Worm (Caenorhabditis elegans) whole organism, early embryonic: ENCODE data around the gene T02C12.5.

Experiments
- B0310.2 ChIP-seq: sonication (generic microtip); optimal IDR thresholded peaks from 2 replicates; lab custom pipeline; 2016; ENCODE audit warnings: mild to moderate bottlenecking, missing genetic modification characterization, missing compliant biosample characterization
- F13C5.2 ChIP-seq: sonication (generic microtip); optimal IDR thresholded peaks from 2 replicates; lab custom pipeline; 2017; ENCODE audit warnings: mild to moderate bottlenecking, missing genetic modification characterization, inconsistent platforms, missing compliant biosample characterization
- aly-1 ChIP-seq: sonication (generic microtip); optimal IDR thresholded peaks from 2 replicates; lab custom pipeline; 2016; ENCODE audit warnings: missing genetic modification characterization, missing compliant biosample characterization
- ama-1 ChIP-seq: fragments of 150-350 bp; optimal IDR thresholded peaks from 2 replicates; lab custom pipeline; 2014
- ceh-13 ChIP-seq: fragments of 200-800 bp; sonication (Bioruptor generic); optimal IDR thresholded peaks from 2 replicates; lab custom pipeline; 2018; ENCODE audit warnings: mild to moderate bottlenecking, missing genetic modification characterization, missing compliant biosample characterization
- ceh-36 ChIP-seq: sonication (generic microtip); optimal IDR thresholded peaks from 2 replicates; lab custom pipeline; 2016; ENCODE audit warnings: missing genetic modification characterization, inconsistent platforms, missing compliant biosample characterization
- ets-7 ChIP-seq: sonication (generic microtip); optimal IDR thresholded peaks from 2 replicates; lab custom pipeline; 2016; ENCODE audit warnings: missing genotype, missing genetic modification characterization, missing compliant biosample characterization
- flt-1 ChIP-seq: fragments of 200-800 bp; sonication (Bioruptor generic); IDR thresholded peaks from 2 replicates; pipeline ENCODE4 v1.3.6; 2022; ENCODE audit warnings: missing genetic modification characterization, missing compliant biosample characterization
- hmbx-1 ChIP-seq: sonication (generic microtip); optimal IDR thresholded peaks from 2 replicates; lab custom pipeline; 2016; ENCODE audit warnings: mild to moderate bottlenecking, missing genetic modification characterization, missing compliant biosample characterization
- hmg-4 ChIP-seq: fragments of 200-800 bp; sonication (Bioruptor generic); optimal IDR thresholded peaks from 2 replicates; lab custom pipeline; 2018; ENCODE audit warnings: mild to moderate bottlenecking, missing genetic modification characterization, missing compliant biosample characterization
- hnd-1 ChIP-seq: sonication (generic microtip); optimal IDR thresholded peaks from 2 replicates; lab custom pipeline; 2016; ENCODE audit warnings: missing genetic modification characterization, missing compliant biosample characterization
- pes-1 ChIP-seq: fragments of 200-800 bp; sonication (Bioruptor generic); IDR thresholded peaks from 2 replicates; pipeline ENCODE4 v1.3.6; 2022; ENCODE audit warnings: missing genetic modification reagents, missing genetic modification characterization, missing compliant biosample characterization
- scrt-1 ChIP-seq: fragments of 200-800 bp; sonication (Bioruptor generic); IDR thresholded peaks from 2 replicates; pipeline ENCODE4 v1.3.6; 2022; ENCODE audit warnings: missing genetic modification characterization, missing compliant biosample characterization
- sea-1 ChIP-seq: fragments of 200-800 bp; sonication (Bioruptor generic); conservative IDR thresholded peaks from 2 replicates; pipeline ENCODE4 v1.3.6; 2022; ENCODE audit warnings: missing genetic modification characterization, missing compliant biosample characterization
- tbx-11 ChIP-seq: fragments of 200-800 bp; sonication (Bioruptor generic); IDR thresholded peaks from 2 replicates; pipeline ENCODE4 v1.3.6; 2022; ENCODE audit warnings: missing genetic modification characterization, missing compliant biosample characterization
- tbx-37 ChIP-seq: fragments of 200-800 bp; sonication (Bioruptor generic); conservative IDR thresholded peaks from 2 replicates; pipeline ENCODE4 v1.3.6; 2022; ENCODE audit warnings: missing genetic modification reagents, missing genetic modification characterization, missing compliant biosample characterization
- tra-4 ChIP-seq: sonication (generic microtip); optimal IDR thresholded peaks from 2 replicates; lab custom pipeline; 2017; ENCODE audit warnings: missing genetic modification characterization, missing compliant biosample characterization

Gene T02C12.5

DNA sequence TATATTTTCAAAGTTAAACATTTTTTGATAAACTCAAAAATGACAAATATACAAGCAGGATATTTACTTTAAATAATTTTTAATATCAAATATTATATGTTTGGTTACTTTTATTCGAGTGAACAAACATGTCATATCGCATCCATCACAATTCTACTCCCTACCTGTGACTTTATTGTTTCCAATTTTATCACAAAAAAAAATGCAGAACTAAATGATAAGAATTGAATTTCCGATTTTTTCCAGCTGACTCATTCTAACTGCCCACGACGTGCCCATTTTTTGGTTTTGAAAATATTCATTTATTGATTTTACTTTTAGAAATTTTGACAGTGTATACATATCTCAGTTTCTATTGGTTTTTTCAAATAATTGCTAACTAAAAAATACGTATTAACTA is 17.0 kb downstream of the T02C12.5 start:
- TF ChIP-seq pes-1 (GFP tag; lab: Robert Waterston, UW) (no peak), flt-1 (GFP tag; lab: Robert Waterston, UW) (no peak), ama-1 (lab: Kevin White, UChicago) (no peak), sea-1 (GFP tag; lab: Robert Waterston, UW) (no peak), hmbx-1 (tag; lab: Kevin White, UChicago) (no peak), scrt-1 (GFP tag; lab: Robert Waterston, UW) (no peak), hnd-1 (tag; lab: Kevin White, UChicago) (no peak), B0310.2 (tag; lab: Kevin White, UChicago) (no peak)

DNA sequence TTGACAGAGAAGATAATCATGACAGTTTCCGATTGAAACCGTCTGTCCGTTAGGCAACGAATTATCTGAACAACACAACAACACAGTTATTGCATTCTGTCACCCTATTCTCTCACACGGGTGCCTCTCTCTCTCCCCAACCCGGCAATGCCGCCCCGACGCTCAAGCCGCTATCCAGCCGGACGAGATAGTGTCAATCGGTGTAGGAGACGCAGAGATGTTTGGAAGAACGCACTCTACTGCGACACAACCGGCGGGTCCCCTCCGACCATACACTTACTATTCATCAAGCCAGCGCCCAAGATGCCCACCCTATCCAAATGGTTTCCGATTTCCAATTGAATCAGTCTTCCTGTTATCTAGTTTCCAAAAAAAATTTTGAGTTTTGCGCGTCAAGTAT is 17.8 kb downstream of the T02C12.5 start:
- TF ChIP-seq ets-7 (tag; lab: Kevin White, UChicago) (no peak), hmg-4 (GFP tag; lab: Kevin White, UChicago) (peak; percentile 57), F13C5.2 (tag; lab: Kevin White, UChicago) (peak; percentile 31), aly-1 (tag; lab: Kevin White, UChicago) (peak; percentile 69), hmbx-1 (tag; lab: Kevin White, UChicago) (no peak)

DNA sequence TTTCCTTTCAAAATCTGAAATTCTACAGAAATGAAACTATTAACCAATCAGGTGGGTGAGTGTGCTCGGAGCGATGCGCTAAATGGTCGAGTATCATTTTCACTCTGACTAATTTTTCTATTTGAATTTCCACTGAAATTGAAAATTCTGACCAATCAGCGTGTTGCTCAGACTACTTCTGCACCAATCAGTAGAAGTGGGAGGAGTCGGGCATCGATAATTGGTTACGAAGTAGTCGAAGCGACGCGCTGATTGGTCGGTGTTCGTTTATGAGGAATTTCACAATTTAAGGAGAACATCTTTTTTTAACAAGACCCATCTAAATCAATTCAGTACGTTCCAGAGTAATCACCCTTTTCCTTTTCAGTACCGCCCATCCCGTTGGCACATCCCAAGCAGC is 18.8 kb downstream of the T02C12.5 start:
- TF ChIP-seq hnd-1 (tag; lab: Kevin White, UChicago) (no peak), scrt-1 (GFP tag; lab: Robert Waterston, UW) (no peak), pes-1 (GFP tag; lab: Robert Waterston, UW) (no peak), ama-1 (lab: Kevin White, UChicago) (no peak), ceh-36 (no peak), sea-1 (GFP tag; lab: Robert Waterston, UW) (no peak), ets-7 (tag; lab: Kevin White, UChicago) (no peak), B0310.2 (tag; lab: Kevin White, UChicago) (no peak), aly-1 (tag; lab: Kevin White, UChicago) (no peak), flt-1 (GFP tag; lab: Robert Waterston, UW) (no peak), F13C5.2 (tag; lab: Kevin White, UChicago) (no peak), ceh-13 (no peak), hmg-4 (GFP tag; lab: Kevin White, UChicago) (no peak), tra-4 (tag; lab: Kevin White, UChicago) (no peak), tbx-37 (GFP tag; lab: Robert Waterston, UW) (no peak), hmbx-1 (tag; lab: Kevin White, UChicago) (no peak), tbx-11 (GFP tag; lab: Robert Waterston, UW) (no peak)

DNA sequence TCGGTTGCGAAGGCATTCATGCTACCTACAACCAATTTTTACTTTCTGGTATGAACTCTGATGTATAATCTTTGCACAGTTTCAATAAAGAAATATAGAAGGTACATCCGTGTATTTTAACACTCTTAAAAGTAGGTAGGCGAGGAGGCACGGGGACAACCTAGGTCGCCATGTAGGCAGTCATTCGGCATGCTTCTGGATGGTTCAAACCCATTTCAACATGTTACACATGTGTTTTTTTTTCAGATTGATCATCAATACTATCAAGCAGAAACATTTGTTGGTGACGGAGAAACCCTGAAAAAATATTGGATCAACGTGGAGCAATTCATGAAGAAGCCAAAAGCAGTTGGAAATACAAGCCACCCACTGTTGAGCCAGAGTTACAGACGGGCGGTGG is 20.9 kb downstream of the T02C12.5 start:
- TF ChIP-seq sea-1 (GFP tag; lab: Robert Waterston, UW), result no peak
- TF ChIP-seq B0310.2 (tag; lab: Kevin White, UChicago), result no peak

DNA sequence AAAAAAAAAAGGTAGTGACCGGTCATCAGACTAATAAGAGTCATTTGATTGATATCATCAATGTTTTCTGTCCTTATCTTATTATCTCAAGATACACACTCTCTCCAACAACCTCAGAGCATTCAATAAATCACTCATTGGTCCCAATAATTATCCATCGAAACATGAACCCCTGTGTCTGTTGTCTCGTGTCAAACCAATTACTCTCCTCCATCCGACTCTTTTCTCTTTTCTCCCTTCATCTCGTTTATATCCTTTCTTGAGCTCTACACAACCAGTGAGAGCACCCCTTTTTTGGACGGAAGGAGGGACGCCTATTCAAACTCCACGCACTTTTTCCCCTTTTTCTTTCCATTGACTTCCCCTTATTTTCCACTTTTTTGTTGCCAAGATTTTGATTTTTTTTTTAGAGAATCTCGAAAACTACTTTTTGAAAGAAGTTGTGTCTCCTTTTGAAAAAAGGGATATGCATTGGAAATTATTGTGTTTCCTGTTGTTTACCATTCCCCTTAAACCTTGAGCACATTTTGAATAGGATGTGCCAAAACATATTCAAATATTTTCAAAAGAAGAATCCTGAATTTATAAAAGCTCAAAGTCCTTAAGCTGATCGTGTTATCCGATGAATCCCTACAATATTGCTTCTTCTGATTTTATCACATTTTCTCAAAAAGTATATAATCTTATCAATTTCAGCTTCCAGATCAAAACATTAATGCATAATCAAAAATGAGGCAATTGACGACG is 22.3 kb downstream of the T02C12.5 start, which contains the start of gene pxd-1:
TSS of gene pxd-1 (plus strand) at position 697 of the 747 bp plus-strand sequence.
- TF ChIP-seq hmg-4 (GFP tag; lab: Kevin White, UChicago), result no peak
- TF ChIP-seq F13C5.2 (tag; lab: Kevin White, UChicago), result no peak
- no peak for TF ChIP-seq pes-1 (GFP tag; lab: Robert Waterston, UW)
- no peak for TF ChIP-seq hnd-1 (tag; lab: Kevin White, UChicago)
- TF ChIP-seq ceh-36, result no peak
- TF ChIP-seq hmbx-1 (tag; lab: Kevin White, UChicago), result no peak

- TF ChIP-seq ceh-13 (no peak), hnd-1 (tag; lab: Kevin White, UChicago) (no peak), ama-1 (lab: Kevin White, UChicago) (no peak), pes-1 (GFP tag; lab: Robert Waterston, UW) (0 out of 2 replicates have a peak, but pooled peaks have one; percentile 41), sea-1 (GFP tag; lab: Robert Waterston, UW) (0 out of 2 replicates have a peak, but pooled peaks have one; percentile 35), F13C5.2 (tag; lab: Kevin White, UChicago) (peak; percentile 85), tbx-11 (GFP tag; lab: Robert Waterston, UW) (0 out of 2 replicates have a peak, but pooled peaks have one; percentile 33), flt-1 (GFP tag; lab: Robert Waterston, UW) (no peak), ets-7 (tag; lab: Kevin White, UChicago) (no peak), hmg-4 (GFP tag; lab: Kevin White, UChicago) (no peak), aly-1 (tag; lab: Kevin White, UChicago) (no peak), hmbx-1 (tag; lab: Kevin White, UChicago) (no peak), ceh-36 (peak; percentile 14), tra-4 (tag; lab: Kevin White, UChicago) (no peak), tbx-37 (GFP tag; lab: Robert Waterston, UW) (no peak), scrt-1 (GFP tag; lab: Robert Waterston, UW) (no peak), B0310.2 (tag; lab: Kevin White, UChicago) (no peak)
These were observed 23.8 kb downstream of the T02C12.5 start, which contains the start of gene tif-1A for ce11 chrIII:4004064-4004580. tif-1A (minus strand) TSS chrIII:4004114.

DNA sequence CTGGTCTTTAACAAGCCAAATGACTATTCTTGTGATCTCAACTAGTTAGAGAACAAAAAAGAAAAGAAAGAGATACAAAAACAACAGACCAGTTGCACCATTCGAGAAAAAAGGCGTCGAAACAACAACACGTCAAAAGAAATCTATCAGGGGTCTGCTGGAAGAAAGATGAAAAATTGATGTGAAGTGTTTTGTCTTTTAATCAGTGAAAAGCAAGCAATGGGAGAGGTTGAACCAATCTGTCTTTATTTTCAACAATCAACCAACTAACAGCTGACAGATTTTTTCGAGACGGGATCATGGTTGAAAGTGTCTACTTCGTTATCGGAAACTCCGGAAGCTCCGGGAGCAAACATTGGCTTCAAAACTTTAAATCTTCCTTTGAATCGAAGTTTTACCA is 33.5 kb downstream of the T02C12.5 start:
- TF ChIP-seq ceh-13, result no peak
- no peak for TF ChIP-seq tra-4 (tag; lab: Kevin White, UChicago)
- TF ChIP-seq hmbx-1 (tag; lab: Kevin White, UChicago), result no peak
- TF ChIP-seq ama-1 (lab: Kevin White, UChicago), result no peak
- TF ChIP-seq ets-7 (tag; lab: Kevin White, UChicago), result no peak
- no peak for TF ChIP-seq sea-1 (GFP tag; lab: Robert Waterston, UW)
